Fruit fly (Drosophila melanogaster) whole organism, embryonic: ENCODE results near the gene CG13405.

ENCODE experiments used
- CG17568 ChIP-seq: fragments of 200-800 bp; sonication (Bioruptor generic); optimal IDR thresholded peaks from 2 replicates; lab custom pipeline; 2018; ENCODE audit warnings: missing biosample characterization, mild to moderate bottlenecking, missing genetic modification characterization, moderate library complexity
- CG18262 ChIP-seq: fragments of 200-800 bp; optimal IDR thresholded peaks from 3 replicates; lab custom pipeline; 2019; ENCODE audit warnings: missing biosample characterization, mild to moderate bottlenecking, missing genetic modification characterization, moderate library complexity
- Lpt ChIP-seq: fragments of >200 bp; optimal IDR thresholded peaks from 2 replicates; lab custom pipeline; 2018; ENCODE audit warnings: missing biosample characterization, missing genetic modification characterization
- ab ChIP-seq: fragments of 200-800 bp; sonication (Bioruptor generic); optimal IDR thresholded peaks from 2 replicates; lab custom pipeline; 2016; ENCODE audit warnings: missing biosample characterization, missing genetic modification characterization
- tna ChIP-seq: fragments of 200-800 bp; sonication (Bioruptor generic); IDR thresholded peaks from 2 replicates; pipeline ENCODE4 v1.3.6; 2022; ENCODE audit warnings: missing biosample characterization, missing genetic modification characterization; ENCODE audit not compliant: partially characterized antibody

- TF ChIP-seq tna (GFP tag; lab: Robert Waterston, UW) (no peak), ab (no peak), Lpt (GFP tag; lab: Kevin White, UChicago) (no peak), CG18262 (tag; lab: Kevin White, UChicago) (no peak), CG17568 (no peak)
Observed at dm6 chr3L:25950-26349, 49.2 kb downstream of the CG13405 start.
